Fruit fly (Drosophila melanogaster): ENCODE results near the gene Roc1b.

Gene Roc1b

dm6 chr3L:357681-358080, at the start of gene Roc1b:
Roc1b (plus strand) TSS chr3L:357981.
- TF ChIP-seq bab1 (GFP tag; optimal IDR thresholded peaks at IDR 0.05) (no peak), Clk (GFP tag; optimal IDR thresholded peaks at IDR 0.05) (no peak), pad (GFP tag; optimal IDR thresholded peaks at IDR 0.05) (no peak), Hr96 (GFP tag; optimal IDR thresholded peaks at IDR 0.05) (no peak), ovo (GFP tag; optimal IDR thresholded peaks at IDR 0.05) (no peak), CG11617 (GFP tag; optimal IDR thresholded peaks at IDR 0.05) (no peak), kay (GFP tag; ENCODE audit: borderline replicate concordance) (no peak), Mnt (GFP tag; optimal IDR thresholded peaks at IDR 0.05) (no peak), CG7045 (GFP tag; optimal IDR thresholded peaks at IDR 0.05) (no peak), Crg-1 (GFP tag; optimal IDR thresholded peaks at IDR 0.05) (no peak), CG5204 (GFP tag; optimal IDR thresholded peaks at IDR 0.05) (no peak), CG12768 (GFP tag; optimal IDR thresholded peaks at IDR 0.05) (no peak), toe (GFP tag; optimal IDR thresholded peaks at IDR 0.05) (no peak)

- TF ChIP-seq bab1 (GFP tag; optimal IDR thresholded peaks at IDR 0.05) (peak; percentile 20), Crg-1 (GFP tag; optimal IDR thresholded peaks at IDR 0.05) (no peak), CG7101 (tag; optimal IDR thresholded peaks at IDR 0.05) (peak; percentile 2), tj (GFP tag; optimal IDR thresholded peaks at IDR 0.05) (no peak), pad (GFP tag; optimal IDR thresholded peaks at IDR 0.05) (no peak), Hr96 (GFP tag; optimal IDR thresholded peaks at IDR 0.05) (no peak), ovo (GFP tag; optimal IDR thresholded peaks at IDR 0.05) (no peak), CG7045 (GFP tag; optimal IDR thresholded peaks at IDR 0.05) (no peak), CG11617 (GFP tag; optimal IDR thresholded peaks at IDR 0.05) (no peak), CG33017 (tag; optimal IDR thresholded peaks at IDR 0.05) (peak; percentile 23), Clk (GFP tag; optimal IDR thresholded peaks at IDR 0.05) (no peak), CG12768 (GFP tag; optimal IDR thresholded peaks at IDR 0.05) (peak; percentile 23), CG1620 (GFP tag; optimal IDR thresholded peaks at IDR 0.05) (no peak), kay (GFP tag; ENCODE audit: borderline replicate concordance) (no peak), cnc (optimal IDR thresholded peaks at IDR 0.05) (no peak), CG5204 (GFP tag; optimal IDR thresholded peaks at IDR 0.05) (no peak), toe (GFP tag; optimal IDR thresholded peaks at IDR 0.05) (no peak), Mnt (GFP tag; optimal IDR thresholded peaks at IDR 0.05) (no peak), cic (GFP tag; optimal IDR thresholded peaks at IDR 0.05) (peak; percentile 82), CG14711 (tag; optimal IDR thresholded peaks at IDR 0.05) (no peak)
Measured at dm6 chr3L:311607-312006, 46.2 kb upstream of the Roc1b start.

DNA sequence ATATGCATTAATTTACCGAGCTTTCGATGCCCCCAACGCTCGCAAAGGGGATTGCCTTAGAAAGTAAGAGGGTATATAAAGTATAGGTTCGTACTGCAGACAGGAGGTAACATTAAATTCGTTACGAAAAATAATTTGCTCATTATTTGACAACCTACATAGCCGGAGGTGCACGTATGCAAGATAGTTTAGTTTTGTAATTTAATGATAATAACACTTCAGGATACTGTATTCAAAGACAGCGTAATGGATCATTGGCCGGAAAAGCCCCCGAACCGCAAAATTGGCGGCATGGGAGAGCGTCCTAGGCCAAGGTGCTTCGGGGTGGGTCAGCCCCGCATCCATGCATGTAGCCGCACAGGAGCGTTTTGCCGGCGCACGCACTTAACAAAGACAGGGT, 45.5 kb upstream of the Roc1b start:
- no peak for TF ChIP-seq Clk (GFP tag; optimal IDR thresholded peaks at IDR 0.05)

- TF ChIP-seq toe (GFP tag; optimal IDR thresholded peaks at IDR 0.05) (no peak), pad (GFP tag; optimal IDR thresholded peaks at IDR 0.05) (no peak), CG12768 (GFP tag; optimal IDR thresholded peaks at IDR 0.05) (no peak), CG7045 (GFP tag; optimal IDR thresholded peaks at IDR 0.05) (no peak), Crg-1 (GFP tag; optimal IDR thresholded peaks at IDR 0.05) (no peak), Mnt (GFP tag; optimal IDR thresholded peaks at IDR 0.05) (no peak)
Measured at dm6 chr3L:315140-315539, 42.6 kb upstream of the Roc1b start.

DNA sequence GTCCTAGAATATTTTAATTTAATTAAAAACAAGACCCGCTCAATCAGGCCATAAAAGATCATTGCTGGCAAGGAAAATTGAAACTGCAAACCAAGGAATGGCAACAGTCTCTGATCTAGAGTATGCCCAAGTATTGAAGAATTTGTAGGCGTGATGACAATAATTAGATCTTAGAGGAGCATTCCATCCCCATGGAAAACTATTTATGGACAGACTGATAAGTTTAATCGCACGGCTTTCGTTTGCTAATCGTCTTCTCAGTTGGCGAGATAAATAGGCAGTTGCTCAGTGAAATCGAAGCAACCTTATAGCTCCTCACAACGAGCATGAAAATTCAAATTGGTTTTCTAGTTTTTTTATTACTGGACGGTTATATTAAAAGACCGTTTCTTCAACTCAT, 41.0 kb upstream of the Roc1b start, which contains the start of gene ddbt:
Gene ddbt (plus strand): TSS at position 301 of the 400 bp plus-strand sequence.
- TF ChIP-seq Hr96 (GFP tag; optimal IDR thresholded peaks at IDR 0.05): no peak
- no peak for TF ChIP-seq Clk (GFP tag; optimal IDR thresholded peaks at IDR 0.05)
- no peak for TF ChIP-seq pad (GFP tag; optimal IDR thresholded peaks at IDR 0.05)
- no peak for TF ChIP-seq ovo (GFP tag; optimal IDR thresholded peaks at IDR 0.05)
- TF ChIP-seq CG7045 (GFP tag; optimal IDR thresholded peaks at IDR 0.05): no peak
- no peak for TF ChIP-seq CG5204 (GFP tag; optimal IDR thresholded peaks at IDR 0.05)
- no peak for TF ChIP-seq bab1 (GFP tag; optimal IDR thresholded peaks at IDR 0.05)
- no peak for TF ChIP-seq CG1620 (GFP tag; optimal IDR thresholded peaks at IDR 0.05)
- TF ChIP-seq CG11617 (GFP tag; optimal IDR thresholded peaks at IDR 0.05): no peak
- TF ChIP-seq toe (GFP tag; optimal IDR thresholded peaks at IDR 0.05): no peak
- TF ChIP-seq CG14711 (tag; optimal IDR thresholded peaks at IDR 0.05): no peak
- no peak for TF ChIP-seq cnc (optimal IDR thresholded peaks at IDR 0.05)

DNA sequence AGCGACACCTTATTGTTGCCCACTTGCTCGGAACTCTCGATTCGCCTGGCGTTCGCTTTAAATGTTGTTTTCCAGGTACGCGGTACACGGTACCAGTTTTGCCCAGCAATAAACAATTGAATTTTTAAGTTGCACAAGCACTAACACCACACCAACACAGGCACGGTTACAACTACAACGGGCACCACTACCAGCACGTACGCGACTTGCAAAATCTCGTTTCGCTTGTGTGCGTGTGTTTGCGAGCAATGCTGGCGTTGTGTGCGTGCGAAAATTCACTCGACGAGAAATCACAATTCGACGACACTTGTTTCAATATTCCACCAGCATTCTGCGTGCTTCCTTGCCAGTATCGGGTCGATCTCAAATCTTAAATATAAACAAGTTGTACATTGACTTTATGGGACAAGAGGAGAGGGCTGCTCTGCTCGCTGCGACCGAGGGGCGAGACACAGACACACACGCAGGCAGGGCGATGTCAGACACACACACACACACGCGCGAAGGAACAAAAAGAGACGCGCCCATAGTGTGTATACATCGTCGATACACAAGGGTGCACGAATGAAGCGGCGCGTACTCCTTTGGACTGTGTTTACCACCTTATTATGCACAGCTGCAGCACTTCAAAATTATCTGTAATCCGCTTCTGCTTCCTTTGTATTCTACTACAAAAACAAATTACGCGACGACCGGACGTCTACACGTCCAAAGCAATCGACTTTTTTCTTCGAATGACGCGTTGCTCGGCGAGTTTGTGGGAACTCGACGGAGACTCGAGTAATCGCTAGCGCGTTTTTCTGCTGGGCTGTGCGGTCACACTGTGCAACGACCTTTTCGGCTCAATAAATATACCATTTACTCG, 38.4 kb upstream of the Roc1b start, which contains the start of gene fwd:
Gene fwd (minus strand): TSS at position 740 of the 865 bp plus-strand sequence.
- peak; percentile 18 for TF ChIP-seq tj (GFP tag; optimal IDR thresholded peaks at IDR 0.05)
- TF ChIP-seq pad (GFP tag; optimal IDR thresholded peaks at IDR 0.05): peak; percentile 51
- TF ChIP-seq kay (GFP tag; ENCODE audit: borderline replicate concordance): no peak
- TF ChIP-seq CG33017 (tag; optimal IDR thresholded peaks at IDR 0.05): peak; percentile 22
- TF ChIP-seq cic (GFP tag; optimal IDR thresholded peaks at IDR 0.05): peak; percentile 47
- peak; percentile 52 for TF ChIP-seq ovo (GFP tag; optimal IDR thresholded peaks at IDR 0.05)
- no peak for TF ChIP-seq CG5204 (GFP tag; optimal IDR thresholded peaks at IDR 0.05)
- TF ChIP-seq bab1 (GFP tag; optimal IDR thresholded peaks at IDR 0.05): peak; percentile 70
- peak; percentile 23 for TF ChIP-seq CG1620 (GFP tag; optimal IDR thresholded peaks at IDR 0.05)
- peak; percentile 57 for TF ChIP-seq CG11617 (GFP tag; optimal IDR thresholded peaks at IDR 0.05)
- peak; percentile 51 for TF ChIP-seq CG7101 (tag; optimal IDR thresholded peaks at IDR 0.05)

DNA sequence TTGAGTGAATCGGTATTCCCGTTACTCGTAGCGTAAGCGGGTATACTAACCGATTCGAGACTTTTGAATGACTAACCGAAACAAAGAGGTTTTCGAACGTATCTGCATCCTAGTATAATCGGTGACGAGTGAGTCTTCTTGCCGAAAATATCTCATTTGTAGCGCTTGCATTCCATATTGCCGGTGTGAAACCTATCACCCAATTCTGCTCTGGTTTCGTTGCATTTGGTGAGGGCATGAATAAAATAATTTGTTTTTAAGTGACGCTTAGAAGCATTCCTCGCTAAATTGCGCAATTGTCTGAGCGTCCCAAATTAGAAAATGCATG, 37.8 kb upstream of the Roc1b start:
- TF ChIP-seq CG11617 (GFP tag; optimal IDR thresholded peaks at IDR 0.05) (no peak), CG5204 (GFP tag; optimal IDR thresholded peaks at IDR 0.05) (no peak), toe (GFP tag; optimal IDR thresholded peaks at IDR 0.05) (no peak), ovo (GFP tag; optimal IDR thresholded peaks at IDR 0.05) (no peak), Mnt (GFP tag; optimal IDR thresholded peaks at IDR 0.05) (no peak), kay (GFP tag; ENCODE audit: borderline replicate concordance) (no peak), CG33017 (tag; optimal IDR thresholded peaks at IDR 0.05) (no peak), cic (GFP tag; optimal IDR thresholded peaks at IDR 0.05) (no peak), cnc (optimal IDR thresholded peaks at IDR 0.05) (no peak), Clk (GFP tag; optimal IDR thresholded peaks at IDR 0.05) (no peak)

Measured in whole organism, adult.